Worm (Caenorhabditis elegans) whole organism, L4 larva: ENCODE data around the gene F43G6.8.
A peak's percentile ranks its signal among the peaks of the same experiment; 100 is the strongest.

Source experiments
- D1046.2 ChIP-seq: fragments of 200-800 bp; sonication (Bioruptor generic); IDR thresholded peaks from 2 replicates; pipeline ENCODE4 v1.3.6; 2022; ENCODE audit warnings: missing genetic modification characterization, missing compliant biosample characterization
- T26A8.4 ChIP-seq: fragments of 200-800 bp; sonication (Bioruptor generic); IDR thresholded peaks from 2 replicates; pipeline ENCODE4 v1.3.6; 2022; ENCODE audit warnings: missing genetic modification characterization, missing compliant biosample characterization
- Y48G9A.11 ChIP-seq: fragments of 200-800 bp; sonication (Bioruptor generic); IDR thresholded peaks from 2 replicates; pipeline ENCODE4 v1.3.6; 2022; ENCODE audit warnings: missing genetic modification reagents, missing genetic modification characterization, missing compliant biosample characterization
- Y75B8A.6 ChIP-seq: fragments of 200-800 bp; sonication (Bioruptor generic); IDR thresholded peaks from 2 replicates; pipeline ENCODE4 v1.3.6; 2022; ENCODE audit warnings: missing genetic modification reagents, missing genetic modification characterization, missing compliant biosample characterization
- ZK337.2 ChIP-seq: fragments of 200-800 bp; sonication (Bioruptor generic); IDR thresholded peaks from 2 replicates; pipeline ENCODE4 v1.3.6; 2022; ENCODE audit warnings: missing genetic modification reagents, missing genetic modification characterization, missing compliant biosample characterization
- ZK546.5 ChIP-seq, 2 experiments: sonication (generic microtip); optimal IDR thresholded peaks; 2 replicates each; lab custom pipeline; 2017; ENCODE audit warnings: missing biosample characterization in 2 of 2, missing genetic modification characterization in 2 of 2
- aha-1 ChIP-seq: fragments of 150-350 bp; peaks from one replicate; lab custom pipeline; 2014; ENCODE audit warnings: missing biosample characterization, missing genetic modification characterization
- aly-2 ChIP-seq: sonication (generic microtip); optimal IDR thresholded peaks from 2 replicates; lab custom pipeline; 2018; ENCODE audit warnings: missing biosample characterization, missing genetic modification characterization
- arid-1 ChIP-seq: fragments of 200-800 bp; sonication (Bioruptor generic); conservative IDR thresholded peaks from 2 replicates; pipeline ENCODE4 v1.3.6; 2022; ENCODE audit warnings: missing genetic modification reagents, missing genetic modification characterization, missing compliant biosample characterization
- attf-4 ChIP-seq: sonication (generic microtip); optimal IDR thresholded peaks from 3 replicates; lab custom pipeline; 2017; ENCODE audit warnings: missing biosample characterization, missing genetic modification characterization
- ceh-62 ChIP-seq: sonication (generic microtip); optimal IDR thresholded peaks from 2 replicates; lab custom pipeline; 2017; ENCODE audit warnings: missing biosample characterization, missing genetic modification characterization
- cey-2 ChIP-seq: sonication (generic microtip); optimal IDR thresholded peaks from 3 replicates; lab custom pipeline; 2017; ENCODE audit warnings: missing genetic modification characterization, mild to moderate bottlenecking, missing compliant biosample characterization, antibody characterized with exemption, borderline replicate concordance; ENCODE audit not compliant: insufficient read depth
- dmd-6 ChIP-seq: fragments of 200-800 bp; sonication (Bioruptor generic); IDR thresholded peaks from 2 replicates; pipeline ENCODE4 v1.3.6; 2022; ENCODE audit warnings: missing genetic modification reagents, missing genetic modification characterization, missing compliant biosample characterization
- duxl-1 ChIP-seq: sonication (generic microtip); optimal IDR thresholded peaks from 2 replicates; lab custom pipeline; 2016; ENCODE audit warnings: mild to moderate bottlenecking, missing genetic modification characterization, moderate library complexity, missing compliant biosample characterization; ENCODE audit not compliant: poor library complexity
- fkh-10 ChIP-seq: fragments of 150-350 bp; optimal IDR thresholded peaks from 2 replicates; lab custom pipeline; 2014; ENCODE audit warnings: missing biosample characterization, missing genetic modification reagents, missing genetic modification characterization
- hif-1 ChIP-seq, 2 experiments: sonication (generic microtip); optimal IDR thresholded peaks; 2 replicates each; lab custom pipeline; 2016 to 2017; ENCODE audit warnings: missing compliant biosample characterization in 2 of 2, missing genetic modification characterization in 2 of 2, missing genetic modification reagents in 2 of 2, missing genotype in 2 of 2, mild to moderate bottlenecking in 1 of 2
- hlh-11 ChIP-seq: fragments of 200-800 bp; sonication (Bioruptor generic); optimal IDR thresholded peaks from 2 replicates; lab custom pipeline; 2018; ENCODE audit warnings: mild to moderate bottlenecking, missing genetic modification characterization, missing compliant biosample characterization
- hlh-30 ChIP-seq: sonication (generic microtip); optimal IDR thresholded peaks from 2 replicates; lab custom pipeline; 2017; ENCODE audit warnings: antibody characterized with exemption, mild to moderate bottlenecking, missing genetic modification characterization, missing compliant biosample characterization; ENCODE audit not compliant: insufficient read depth
- lin-39 ChIP-seq: fragments of 150-350 bp; optimal IDR thresholded peaks from 2 replicates; lab custom pipeline; 2014; ENCODE audit warnings: missing biosample characterization, missing genetic modification reagents, missing genetic modification characterization
- lir-3 ChIP-seq: sonication (generic microtip); optimal IDR thresholded peaks from 2 replicates; lab custom pipeline; 2016; ENCODE audit warnings: mild to moderate bottlenecking, missing genetic modification characterization, missing compliant biosample characterization
- madf-5 ChIP-seq, 2 experiments: fragments of 200-800 bp; sonication (Bioruptor generic); IDR thresholded peaks; 2 replicates each; pipeline ENCODE4 v1.3.6; 2022; ENCODE audit warnings: missing compliant biosample characterization in 2 of 2, missing genetic modification characterization in 2 of 2
- madf-9 ChIP-seq: fragments of 200-800 bp; sonication (Bioruptor generic); conservative IDR thresholded peaks from 2 replicates; pipeline ENCODE4 v1.3.6; 2022; ENCODE audit warnings: missing genetic modification reagents, missing genetic modification characterization, missing compliant biosample characterization
- mdl-1 ChIP-seq, 2 experiments: fragments of 150-350 bp in 1 of 2; sonication (generic microtip) in 1 of 2; optimal IDR thresholded peaks; 2 replicates each; lab custom pipeline; 2014 to 2017; ENCODE audit warnings: missing biosample characterization in 2 of 2, missing genetic modification characterization in 2 of 2
- nhr-102 ChIP-seq: sonication (generic microtip); optimal IDR thresholded peaks from 2 replicates; lab custom pipeline; 2016; ENCODE audit warnings: mild to moderate bottlenecking, missing genetic modification characterization, moderate library complexity, missing compliant biosample characterization
- nhr-28 ChIP-seq: fragments of 150-350 bp; optimal IDR thresholded peaks from 2 replicates; lab custom pipeline; 2014; ENCODE audit warnings: missing biosample characterization, missing genetic modification characterization
- nhr-42 ChIP-seq: fragments of 200-800 bp; sonication (Bioruptor generic); IDR thresholded peaks from 2 replicates; pipeline ENCODE4 v1.3.6; 2022; ENCODE audit warnings: missing genetic modification characterization, missing compliant biosample characterization
- nhr-48 ChIP-seq: sonication (generic microtip); optimal IDR thresholded peaks from 2 replicates; lab custom pipeline; 2016; ENCODE audit warnings: mild to moderate bottlenecking, missing genetic modification characterization, missing compliant biosample characterization
- saeg-2 ChIP-seq: fragments of 200-800 bp; sonication (Bioruptor generic); IDR thresholded peaks from 2 replicates; pipeline ENCODE4 v1.3.6; 2022; ENCODE audit warnings: missing genetic modification reagents, missing genetic modification characterization, missing compliant biosample characterization
- set-16 ChIP-seq: fragments of 200-800 bp; sonication (Bioruptor generic); IDR thresholded peaks from 2 replicates; pipeline ENCODE4 v1.3.6; 2022; ENCODE audit warnings: missing genetic modification reagents, missing genetic modification characterization, missing compliant biosample characterization
- skn-1 ChIP-seq: fragments of 150-350 bp; optimal IDR thresholded peaks from 2 replicates; lab custom pipeline; 2014; ENCODE audit warnings: missing biosample characterization, missing genetic modification characterization
- unc-62 ChIP-seq, 3 experiments: fragments of 150-350 bp in 1 of 3; sonication (generic microtip); optimal IDR thresholded peaks in 2 of 3; peaks in 1 of 3; 1 replicate in 1 of 3; 2 replicates in 2 of 3; lab custom pipeline; 2014 to 2017; ENCODE audit warnings: missing biosample characterization in 3 of 3, missing genetic modification characterization in 3 of 3, missing genetic modification reagents in 3 of 3, missing genotype in 1 of 3
- zag-1 ChIP-seq: fragments of 150-350 bp; optimal IDR thresholded peaks from 2 replicates; lab custom pipeline; 2014; ENCODE audit warnings: missing biosample characterization, missing genetic modification characterization

F43G6.8 gene

ce11 chrII:11854749-11855148 is 40.9 kb upstream of the F43G6.8 start:
- TF ChIP-seq nhr-28 (tag; lab: Kevin White, UChicago) (peak; percentile 33), hlh-30 (tag; lab: Kevin White, UChicago) (peak; percentile 29), hif-1 (tag; optimal IDR thresholded peaks at IDR 0.05; lab: Kevin White, UChicago) (no peak), zag-1 (tag; lab: Kevin White, UChicago) (no peak)

- TF ChIP-seq ceh-62 (tag; lab: Kevin White, UChicago) (no peak), cey-2 (tag; lab: Kevin White, UChicago) (no peak), T26A8.4 (GFP tag; lab: Robert Waterston, UW) (no peak), hif-1 (tag; optimal IDR thresholded peaks at IDR 0.05; lab: Kevin White, UChicago) (no peak), madf-9 (no peak), unc-62 (GFP tag; optimal IDR thresholded peaks at IDR 0.05 in 1 of 2; lab: Kevin White, UChicago) (peak in 1 of 2 experiments; percentile 52), unc-62 (tag; optimal IDR thresholded peaks at IDR 0.05; lab: Kevin White, UChicago) (no peak), D1046.2 (GFP tag; lab: Robert Waterston, UW) (no peak)
These were observed 39.2 kb upstream of the F43G6.8 start for ce11 chrII:11853108-11853507.

ce11 chrII:11852191-11852901 is 38.5 kb upstream of the F43G6.8 start:
- TF ChIP-seq saeg-2 (no peak), ceh-62 (tag; lab: Kevin White, UChicago) (no peak), set-16 (no peak), ZK546.5 (tag; optimal IDR thresholded peaks at IDR 0.05; lab: Kevin White, UChicago) (no peak), duxl-1 (tag; lab: Kevin White, UChicago) (no peak), fkh-10 (GFP tag; lab: Kevin White, UChicago) (no peak), hlh-11 (tag; lab: Kevin White, UChicago) (peak; percentile 31), nhr-28 (tag; lab: Kevin White, UChicago) (peak; percentile 6), lir-3 (tag; lab: Kevin White, UChicago) (no peak), arid-1 (GFP tag; lab: Robert Waterston, UW) (no peak), Y75B8A.6 (GFP tag; lab: Robert Waterston, UW) (no peak), mdl-1 (tag; optimal IDR thresholded peaks at IDR 0.05; lab: Kevin White, UChicago) (peak in 1 of 2 experiments; percentile 22), attf-4 (no peak), unc-62 (GFP tag; optimal IDR thresholded peaks at IDR 0.05 in 1 of 2; lab: Kevin White, UChicago) (peak in 1 of 2 experiments; percentile 92), unc-62 (tag; optimal IDR thresholded peaks at IDR 0.05; lab: Kevin White, UChicago) (no peak), ZK337.2 (GFP tag; lab: Robert Waterston, UW) (no peak), dmd-6 (peak; percentile 28; the same call in 1 of the 2 replicates), nhr-48 (tag; lab: Kevin White, UChicago) (peak; percentile 12), Y48G9A.11 (GFP tag; lab: Robert Waterston, UW) (no peak), lin-39 (tag; lab: Kevin White, UChicago) (no peak), nhr-42 (GFP tag; lab: Robert Waterston, UW) (no peak), aly-2 (tag; lab: Kevin White, UChicago) (no peak), nhr-102 (tag; lab: Kevin White, UChicago) (no peak), madf-5 (GFP tag; IDR thresholded peaks at IDR 0.05; lab: Robert Waterston, UW) (no peak), skn-1 (tag; lab: Kevin White, UChicago) (no peak)

ce11 chrII:11849572-11849971 is 35.7 kb upstream of the F43G6.8 start:
- TF ChIP-seq aha-1 (tag; lab: Kevin White, UChicago), result peak; percentile 79
- peak; percentile 31 for TF ChIP-seq nhr-28 (tag; lab: Kevin White, UChicago)
- no peak for TF ChIP-seq nhr-102 (tag; lab: Kevin White, UChicago)
